Fruit fly (Drosophila melanogaster): Measurements from ENCODE around the gene CG8003.

CG8003 gene

DNA sequence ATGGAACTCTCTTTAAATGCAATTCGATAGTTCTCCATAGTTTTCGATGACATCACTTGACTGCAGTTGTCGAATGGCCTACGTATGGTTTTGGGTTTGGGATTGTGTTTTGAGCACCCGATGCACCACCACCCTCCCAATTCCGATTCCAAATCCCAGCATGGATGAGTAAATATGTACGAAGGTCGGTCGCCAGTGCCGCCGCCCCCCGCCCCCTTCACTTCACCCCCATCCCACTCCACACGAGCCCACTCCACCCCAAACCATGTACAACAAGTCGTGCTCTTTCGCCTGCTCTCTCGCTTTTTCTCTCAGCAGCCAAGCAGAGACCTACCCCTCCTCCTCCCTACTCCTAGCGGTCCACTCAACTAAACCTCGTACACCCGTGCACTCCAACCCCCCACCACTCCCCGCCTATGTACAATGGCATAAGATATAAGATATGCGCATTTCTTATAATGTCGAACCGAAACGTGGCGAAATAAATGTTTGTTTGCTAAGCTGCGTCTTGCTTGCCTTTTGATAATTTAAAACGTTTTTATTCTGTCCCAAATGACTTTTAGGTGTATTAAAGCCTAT, 19.5 kb downstream of the CG8003 start (continued):
- no peak for TF ChIP-seq CG7745 (tag; optimal IDR thresholded peaks at IDR 0.05)
- TF ChIP-seq HLH3B (GFP tag; IDR thresholded peaks at IDR 0.05): no peak
- 0 out of 2 replicates have a peak, but pooled peaks have one; percentile 54 for TF ChIP-seq sim (GFP tag; IDR thresholded peaks at IDR 0.05)
- peak; percentile 73 for TF ChIP-seq vvl (GFP tag; IDR thresholded peaks at IDR 0.05)
- TF ChIP-seq toy (GFP tag; IDR thresholded peaks at IDR 0.05): no peak
- TF ChIP-seq az2 (GFP tag; optimal IDR thresholded peaks at IDR 0.05): no peak
- no peak for TF ChIP-seq h (optimal IDR thresholded peaks at IDR 0.05)
- TF ChIP-seq CG11696 (GFP tag; IDR thresholded peaks at IDR 0.05): no peak
- 0 out of 2 replicates have a peak, but pooled peaks have one; percentile 28 for TF ChIP-seq Drgx (GFP tag; IDR thresholded peaks at IDR 0.05)
- TF ChIP-seq gro (GFP tag; optimal IDR thresholded peaks at IDR 0.05): no peak
- TF ChIP-seq CG6683 (GFP tag; optimal IDR thresholded peaks at IDR 0.05): no peak
- TF ChIP-seq Dbx (GFP tag; IDR thresholded peaks at IDR 0.05): 0 out of 3 replicates have a peak, but pooled peaks have one; percentile 19
- no peak for TF ChIP-seq Doc3 (GFP tag; IDR thresholded peaks at IDR 0.05; ENCODE audit: partially characterized antibody)
- peak; percentile 39 for TF ChIP-seq sob (GFP tag; IDR thresholded peaks at IDR 0.05)
- no peak for TF ChIP-seq CG10654 (GFP tag; optimal IDR thresholded peaks at IDR 0.05)
- TF ChIP-seq bbx (GFP tag; IDR thresholded peaks at IDR 0.05; ENCODE audit: partially characterized antibody): no peak
- peak; percentile 10 for TF ChIP-seq Deaf1 (tag; optimal IDR thresholded peaks at IDR 0.05)
- TF ChIP-seq Tbp (GFP tag; optimal IDR thresholded peaks at IDR 0.05): no peak
- no peak for TF ChIP-seq CG12236 (GFP tag; optimal IDR thresholded peaks at IDR 0.05)
- no peak for TF ChIP-seq ind (GFP tag; optimal IDR thresholded peaks at IDR 0.05)
- no peak for TF ChIP-seq NK7.1 (GFP tag; optimal IDR thresholded peaks at IDR 0.05)
- no peak for TF ChIP-seq CG11093 (GFP tag; IDR thresholded peaks at IDR 0.05)
- TF ChIP-seq bowl (GFP tag; IDR thresholded peaks at IDR 0.05): no peak
- TF ChIP-seq ttk (GFP tag; IDR thresholded peaks at IDR 0.05): peak; percentile 42; the same call in 1 of the 2 replicates
- TF ChIP-seq luna (GFP tag; optimal IDR thresholded peaks at IDR 0.05): no peak
- no peak for TF ChIP-seq gem (tag; optimal IDR thresholded peaks at IDR 0.05)
- no peak for TF ChIP-seq HLH4C (GFP tag; IDR thresholded peaks at IDR 0.05; ENCODE audit: partially characterized antibody)
- no peak for TF ChIP-seq gcm2 (GFP tag; optimal IDR thresholded peaks at IDR 0.05)
- TF ChIP-seq CG12219 (GFP tag; optimal IDR thresholded peaks at IDR 0.05): no peak
- TF ChIP-seq NC2β (GFP tag; optimal IDR thresholded peaks at IDR 0.05): no peak
- no peak for TF ChIP-seq dm (GFP tag; optimal IDR thresholded peaks at IDR 0.05)
- TF ChIP-seq grn (GFP tag; optimal IDR thresholded peaks at IDR 0.05): no peak
- peak; percentile 10 for TF ChIP-seq cg (GFP tag; optimal IDR thresholded peaks at IDR 0.05)
- no peak for TF ChIP-seq bab2 (GFP tag; optimal IDR thresholded peaks at IDR 0.05)
- 0 out of 3 replicates have a peak, but pooled peaks have one; percentile 45 for TF ChIP-seq CG6175 (GFP tag; IDR thresholded peaks at IDR 0.05)
- TF ChIP-seq CG8944 (GFP tag; optimal IDR thresholded peaks at IDR 0.05): no peak
- TF ChIP-seq vnd (GFP tag; IDR thresholded peaks at IDR 0.05; ENCODE audit: partially characterized antibody): no peak
- 0 out of 3 replicates have a peak, but pooled peaks have one; percentile 40 for TF ChIP-seq sr (GFP tag; IDR thresholded peaks at IDR 0.05)
- TF ChIP-seq CG10321 (GFP tag; IDR thresholded peaks at IDR 0.05): no peak
- TF ChIP-seq Bgb (GFP tag; IDR thresholded peaks at IDR 0.05; ENCODE audit: partially characterized antibody): peak; percentile 38; the same call in 1 of the 2 replicates
- TF ChIP-seq CG5245 (GFP tag; optimal IDR thresholded peaks at IDR 0.05): no peak
- peak; percentile 18 for TF ChIP-seq mirr (GFP tag; optimal IDR thresholded peaks at IDR 0.05)
- TF ChIP-seq CG42726 (GFP tag; IDR thresholded peaks at IDR 0.05; ENCODE audit: partially characterized antibody): 0 out of 2 replicates have a peak, but pooled peaks have one; percentile 38
- no peak for TF ChIP-seq Camta (GFP tag; optimal IDR thresholded peaks at IDR 0.05)
- TF ChIP-seq mld (GFP tag; IDR thresholded peaks at IDR 0.05; ENCODE audit: partially characterized antibody): no peak
- peak; percentile 44; the same call in 1 of the 2 replicates for TF ChIP-seq CG6689 (GFP tag; IDR thresholded peaks at IDR 0.05)
- 0 out of 2 replicates have a peak, but pooled peaks have one; percentile 10 for TF ChIP-seq CG14014 (GFP tag; IDR thresholded peaks at IDR 0.05)
- no peak for TF ChIP-seq CG11723 (GFP tag; optimal IDR thresholded peaks at IDR 0.05)
- no peak for TF ChIP-seq fd96Cb (tag; optimal IDR thresholded peaks at IDR 0.05)
- TF ChIP-seq so (GFP tag; IDR thresholded peaks at IDR 0.05): peak; percentile 40; the same call in 1 of the 3 replicates
- TF ChIP-seq CG10431 (GFP tag; optimal IDR thresholded peaks at IDR 0.05): no peak

Data from whole organism, embryonic.